Worm (Caenorhabditis elegans) whole organism, L4/young adult: ENCODE results near the gene ZK792.1.

ENCODE experiments used
- W03F9.2 ChIP-seq: fragments of 150-350 bp; optimal IDR thresholded peaks from 2 replicates; lab custom pipeline; 2014; ENCODE audit warnings: missing biosample characterization, missing genetic modification characterization
- dao-5 ChIP-seq: sonication (generic microtip); optimal IDR thresholded peaks from 2 replicates; lab custom pipeline; 2016; ENCODE audit warnings: missing genotype, missing genetic modification characterization, moderate library complexity, missing compliant biosample characterization
- him-1 ChIP-seq: sonication (generic microtip); optimal IDR thresholded peaks from 2 replicates; lab custom pipeline; 2016; ENCODE audit warnings: missing genotype, missing genetic modification reagents, missing genetic modification characterization, missing compliant biosample characterization

DNA sequence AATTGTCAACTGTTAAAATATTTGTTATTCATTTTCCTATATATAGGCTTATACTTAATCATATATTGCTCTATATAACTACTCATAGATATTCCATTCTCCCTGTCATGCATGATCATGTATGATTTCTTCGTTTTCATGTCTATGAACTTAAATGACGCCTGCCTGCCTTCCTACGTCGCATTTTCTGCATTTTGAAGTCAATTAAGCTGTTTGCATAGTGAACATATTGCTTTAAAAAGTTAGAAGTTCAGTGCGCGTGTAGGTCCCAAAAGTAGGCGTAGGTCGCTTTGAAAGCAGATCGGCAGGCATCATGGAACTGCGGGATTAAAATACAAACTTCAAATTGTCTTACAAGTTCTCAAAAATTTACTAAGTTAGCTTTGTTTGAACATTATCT, 14.9 kb upstream of the ZK792.1 start:
- TF ChIP-seq him-1 (tag; lab: Kevin White, UChicago) (no peak), W03F9.2 (tag; lab: Kevin White, UChicago) (no peak), dao-5 (tag; lab: Kevin White, UChicago) (no peak)
